Worm (Caenorhabditis elegans): ENCODE results near the gene frpr-15.

DNA sequence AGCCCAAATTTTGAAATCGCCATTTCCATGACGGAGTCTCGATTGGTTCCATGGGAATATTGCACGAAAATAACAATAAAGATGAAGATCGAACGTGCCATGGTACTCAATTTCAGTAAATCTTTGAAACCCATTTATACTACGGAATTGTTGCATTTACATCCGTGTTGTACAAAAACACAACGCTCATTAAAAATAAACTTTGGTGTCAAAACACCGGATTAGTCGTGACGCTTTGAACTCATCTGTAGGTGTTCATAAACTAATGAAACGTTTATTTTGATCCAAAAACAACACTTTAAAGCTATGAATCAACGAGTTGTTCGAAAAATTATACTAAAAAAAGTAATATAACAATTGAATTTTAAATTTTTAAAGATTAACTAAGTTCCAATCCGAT, 34.2 kb downstream of the frpr-15 start, which contains the start of gene R11D1.4:
- TF ChIP-seq zip-5 (tag; optimal IDR thresholded peaks at IDR 0.05) (no peak), tbx-2 (tag; optimal IDR thresholded peaks at IDR 0.05) (no peak), nhr-11 (tag; optimal IDR thresholded peaks at IDR 0.05) (no peak), ama-1 (optimal IDR thresholded peaks at IDR 0.05) (no peak), ref-2 (tag; optimal IDR thresholded peaks at IDR 0.05) (no peak), ceh-14 (tag; optimal IDR thresholded peaks at IDR 0.05) (no peak)
